Fruit fly (Drosophila melanogaster): ENCODE measurements around the gene CG13731.

DNA sequence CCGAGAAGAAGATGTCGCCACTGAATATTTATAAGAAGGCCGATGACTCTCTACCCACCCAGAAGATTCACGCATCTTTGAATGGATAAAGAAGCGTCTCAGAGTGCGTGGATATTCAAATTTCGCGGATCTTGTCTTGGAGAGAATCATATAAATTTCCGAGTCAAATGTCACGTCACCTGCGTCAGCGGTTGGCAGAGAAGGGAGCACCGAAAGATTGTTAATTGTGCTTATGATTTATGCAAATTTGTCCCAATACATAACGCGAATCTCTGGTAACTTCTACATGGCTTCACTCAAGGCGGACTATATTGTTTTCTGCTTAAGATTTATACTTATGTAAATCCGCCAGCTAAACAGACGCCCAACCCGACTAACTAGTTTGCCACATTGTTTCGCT is 2.4 kb upstream of the CG13731 start:
- TF ChIP-seq CG10348 (GFP tag; IDR thresholded peaks at IDR 0.05) (no peak), CG34367 (tag; optimal IDR thresholded peaks at IDR 0.05) (no peak), CG15710 (tag; optimal IDR thresholded peaks at IDR 0.05) (no peak), Snoo (tag; optimal IDR thresholded peaks at IDR 0.05) (no peak), EcR (GFP tag; optimal IDR thresholded peaks at IDR 0.05) (no peak), Pif1B (GFP tag; optimal IDR thresholded peaks at IDR 0.05) (no peak), Ets98B (GFP tag; IDR thresholded peaks at IDR 0.05) (no peak), D1 (tag; optimal IDR thresholded peaks at IDR 0.05) (no peak), CG4496 (GFP tag; IDR thresholded peaks at IDR 0.05) (no peak), CG9948 (tag; optimal IDR thresholded peaks at IDR 0.05) (no peak), CG17806 (tag; optimal IDR thresholded peaks at IDR 0.05) (no peak), gl (tag; optimal IDR thresholded peaks at IDR 0.05) (no peak), CG8159 (tag; optimal IDR thresholded peaks at IDR 0.05) (no peak)
